Fruit fly (Drosophila melanogaster): ENCODE data around the gene elm.
A peak's percentile ranks its signal among the peaks of the same experiment; 100 is the strongest.

Gene elm

DNA sequence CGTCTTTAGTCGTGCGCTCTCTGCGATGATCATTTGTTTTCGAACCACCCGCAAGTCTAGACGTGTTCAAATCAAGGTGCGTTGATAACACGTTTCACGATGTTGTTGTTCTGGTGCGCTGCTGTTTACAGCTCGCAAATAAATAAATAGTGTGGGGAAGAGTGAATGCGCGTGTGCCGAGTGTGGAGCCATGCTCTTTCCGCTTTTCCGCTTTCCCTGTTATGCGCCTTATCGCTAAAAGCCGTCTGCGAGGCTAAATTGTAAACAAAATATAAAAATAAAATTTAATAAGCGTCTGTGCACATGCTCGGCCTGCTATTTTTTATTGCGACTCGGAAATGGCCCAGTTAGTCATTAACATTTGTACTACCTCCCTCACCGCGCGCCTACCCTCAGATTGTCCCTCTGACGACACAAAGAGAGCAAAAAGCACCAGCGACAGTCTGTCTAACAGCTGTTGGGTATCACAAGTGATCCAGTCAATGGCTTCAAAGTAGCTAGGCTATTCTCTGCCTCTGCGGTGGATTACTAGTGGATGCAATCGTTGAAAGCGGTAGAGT is 18.1 kb upstream of the elm start (continued):
- TF ChIP-seq oc (tag; optimal IDR thresholded peaks at IDR 0.05) (peak; percentile 81), chn (GFP tag; optimal IDR thresholded peaks at IDR 0.05) (peak; percentile 39), nom (GFP tag; optimal IDR thresholded peaks at IDR 0.05) (no peak), CG17361 (GFP tag; IDR thresholded peaks at IDR 0.05) (peak; percentile 63; the same call in 2 of the 3 replicates), Spps (tag; optimal IDR thresholded peaks at IDR 0.05) (peak; percentile 53), CG43689 (GFP tag; IDR thresholded peaks at IDR 0.05) (no peak), rib (GFP tag; IDR thresholded peaks at IDR 0.05) (peak; percentile 71), HLH54F (GFP tag; optimal IDR thresholded peaks at IDR 0.05) (peak; percentile 19), cwo (GFP tag; optimal IDR thresholded peaks at IDR 0.05) (peak; percentile 95), CG7372 (GFP tag; IDR thresholded peaks at IDR 0.05) (0 out of 2 replicates have a peak, but pooled peaks have one; percentile 33)

DNA sequence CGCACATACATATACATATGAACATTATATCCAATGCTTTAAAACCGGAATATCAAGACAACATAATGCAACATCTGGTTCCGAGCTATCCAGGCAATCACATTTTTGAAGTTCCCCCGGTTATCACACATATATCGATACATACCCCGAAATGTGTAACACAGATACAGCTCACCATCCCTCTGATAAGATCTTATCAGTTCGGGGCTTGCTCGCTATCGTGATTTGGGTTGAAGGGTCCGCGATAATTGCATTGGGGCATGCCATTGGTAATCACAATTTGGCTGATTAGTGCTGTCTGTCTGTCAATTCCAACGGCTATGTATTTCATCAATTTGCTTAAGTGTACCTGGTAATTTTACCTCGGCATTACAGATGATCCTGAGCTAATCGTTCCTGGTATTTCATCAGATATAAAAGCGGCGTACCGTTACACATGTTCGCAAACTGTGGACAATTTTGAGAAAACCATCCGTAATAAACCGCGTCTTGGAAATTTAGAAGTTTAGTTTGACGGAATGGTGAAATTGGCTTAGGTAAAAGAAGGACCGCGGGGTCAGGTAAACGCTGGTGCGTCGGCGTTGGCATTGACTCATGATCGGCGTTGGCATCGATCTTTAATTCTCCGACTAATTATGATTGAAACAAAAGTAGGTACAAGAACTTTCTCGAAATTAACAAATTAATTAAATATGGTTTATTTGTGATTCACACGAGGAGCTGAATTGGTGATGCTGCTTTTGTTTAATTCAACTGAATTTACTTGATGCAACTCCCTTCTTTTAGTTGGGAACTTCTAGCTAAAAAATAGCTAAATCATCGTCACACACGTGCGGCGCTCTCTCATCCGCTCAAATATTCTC is 17.4 kb upstream of the elm start:
- TF ChIP-seq CG2129 (GFP tag; IDR thresholded peaks at IDR 0.05; ENCODE audit: partially characterized antibody) (no peak), CG13624 (GFP tag; optimal IDR thresholded peaks at IDR 0.05) (no peak), Asciz (GFP tag; optimal IDR thresholded peaks at IDR 0.05) (no peak), tll (GFP tag; optimal IDR thresholded peaks at IDR 0.05) (peak in 1 of 2 experiments; percentile 14), slbo (GFP tag; IDR thresholded peaks at IDR 0.05) (no peak), Awh (GFP tag; IDR thresholded peaks at IDR 0.05) (no peak), inv (GFP tag; IDR thresholded peaks at IDR 0.05; ENCODE audit: partially characterized antibody) (no peak), CG17802 (tag; optimal IDR thresholded peaks at IDR 0.05) (no peak), CG1602 (GFP tag; optimal IDR thresholded peaks at IDR 0.05) (no peak), H15 (GFP tag; IDR thresholded peaks at IDR 0.05) (no peak), CG14860 (GFP tag; IDR thresholded peaks at IDR 0.05; ENCODE audit: partially characterized antibody) (no peak), Chrac-16 (GFP tag; optimal IDR thresholded peaks at IDR 0.05) (no peak), MBD-R2 (GFP tag; IDR thresholded peaks at IDR 0.05) (no peak), luna (GFP tag; optimal IDR thresholded peaks at IDR 0.05) (no peak), CG2202 (tag; optimal IDR thresholded peaks at IDR 0.05) (no peak), HLH3B (GFP tag; IDR thresholded peaks at IDR 0.05) (no peak), dysf (GFP tag; IDR thresholded peaks at IDR 0.05) (no peak), Dfd (GFP tag; optimal IDR thresholded peaks at IDR 0.05) (no peak), CG15514 (GFP tag; optimal IDR thresholded peaks at IDR 0.05) (no peak), sd (tag; optimal IDR thresholded peaks at IDR 0.05) (peak; percentile 59), Hmr (GFP tag; optimal IDR thresholded peaks at IDR 0.05) (no peak), sug (tag; optimal IDR thresholded peaks at IDR 0.05) (peak; percentile 10), peb (GFP tag; IDR thresholded peaks at IDR 0.05) (no peak), ewg (GFP tag; optimal IDR thresholded peaks at IDR 0.05) (no peak), CG33557 (GFP tag; optimal IDR thresholded peaks at IDR 0.05) (no peak), Xrp1 (GFP tag; IDR thresholded peaks at IDR 0.05) (no peak), dpn (GFP tag; optimal IDR thresholded peaks at IDR 0.05) (no peak), zen (tag; optimal IDR thresholded peaks at IDR 0.05) (peak; percentile 76), CG3838 (GFP tag; optimal IDR thresholded peaks at IDR 0.05) (no peak), exex (tag; optimal IDR thresholded peaks at IDR 0.05) (peak; percentile 63), Blimp-1 (GFP tag; optimal IDR thresholded peaks at IDR 0.05) (no peak), CG1792 (GFP tag; optimal IDR thresholded peaks at IDR 0.05) (no peak), pb (GFP tag; optimal IDR thresholded peaks at IDR 0.05) (no peak), Rfx (GFP tag; IDR thresholded peaks at IDR 0.05) (no peak), Vsx1 (GFP tag; optimal IDR thresholded peaks at IDR 0.05) (no peak), wek (GFP tag; optimal IDR thresholded peaks at IDR 0.05) (no peak), tgo (GFP tag; IDR thresholded peaks at IDR 0.05) (no peak)

Measured in whole organism, embryonic.